Worm (Caenorhabditis elegans): ENCODE measurements around the gene Y116A8C.24.
A peak's percentile ranks its signal among the peaks of the same experiment; 100 is the strongest.

ce11 chrIV:17118585-17118984, 47.9 kb upstream of the Y116A8C.24 start, which contains the start of gene uaf-2:
- TF ChIP-seq C06A6.2 (GFP tag; conservative IDR thresholded peaks at IDR 0.05): no peak
- TF ChIP-seq lag-1 (GFP tag; IDR thresholded peaks at IDR 0.05): no peak
- TF ChIP-seq lsy-27 (tag; optimal IDR thresholded peaks at IDR 0.05; ENCODE audit: borderline replicate concordance, insufficient read depth): no peak
- TF ChIP-seq ekl-4 (GFP tag; IDR thresholded peaks at IDR 0.05): no peak
- TF ChIP-seq F39B2.1 (GFP tag; IDR thresholded peaks at IDR 0.05): no peak
- TF ChIP-seq F33H1.4 (GFP tag; IDR thresholded peaks at IDR 0.05): no peak
- no peak for TF ChIP-seq lin-26 (GFP tag; IDR thresholded peaks at IDR 0.05)
- TF ChIP-seq snpc-4 (GFP tag; optimal IDR thresholded peaks at IDR 0.05): no peak
- TF ChIP-seq snpc-4 (tag; optimal IDR thresholded peaks at IDR 0.05): peak in 3 of 4 experiments; percentile 14 to 45 (median 24)
- no peak for TF ChIP-seq K12H6.12 (tag; optimal IDR thresholded peaks at IDR 0.05)
- TF ChIP-seq lsl-1 (GFP tag; optimal IDR thresholded peaks at IDR 0.05): no peak
- no peak for TF ChIP-seq chd-7 (tag; optimal IDR thresholded peaks at IDR 0.05)
- no peak for TF ChIP-seq let-607 (tag; optimal IDR thresholded peaks at IDR 0.05)
